Fruit fly (Drosophila melanogaster) whole organism, prepupa: Measurements from ENCODE around the gene Gr93d.

Experiments used
- Blimp-1 ChIP-seq: fragments of 200-800 bp; sonication (Bioruptor generic); optimal IDR thresholded peaks from 3 replicates; lab custom pipeline; 2017; ENCODE audit warnings: missing biosample characterization, missing genetic modification characterization, mild to moderate bottlenecking, moderate library complexity, missing genetic modification reagents
- CG10631 ChIP-seq: fragments of 200-800 bp; sonication (Bioruptor generic); optimal IDR thresholded peaks from 2 replicates; lab custom pipeline; 2016; ENCODE audit warnings: missing biosample characterization, missing genetic modification characterization
- CG10669 ChIP-seq: fragments of 200-800 bp; sonication (Bioruptor generic); optimal IDR thresholded peaks from 3 replicates; lab custom pipeline; 2018; ENCODE audit warnings: missing biosample characterization, mild to moderate bottlenecking, missing genetic modification characterization, moderate library complexity
- CG11294 ChIP-seq: fragments of 200-800 bp; sonication (Bioruptor generic); IDR thresholded peaks from 2 replicates; pipeline ENCODE4 v1.3.6; 2022; ENCODE audit warnings: missing biosample characterization, missing genetic modification characterization
- CG11762 ChIP-seq: fragments of 200-800 bp; sonication (Bioruptor generic); optimal IDR thresholded peaks from 3 replicates; lab custom pipeline; 2016; ENCODE audit warnings: missing biosample characterization, missing genetic modification characterization; ENCODE audit not compliant: insufficient read depth
- CG11902 ChIP-seq: fragments of 200-800 bp; sonication (Bioruptor generic); optimal IDR thresholded peaks from 3 replicates; lab custom pipeline; 2016; ENCODE audit warnings: missing biosample characterization, missing genetic modification characterization
- CG15336 ChIP-seq: fragments of 200-800 bp; sonication (Bioruptor generic); IDR thresholded peaks from 2 replicates; pipeline ENCODE4 v1.3.6; 2022; ENCODE audit warnings: missing biosample characterization, missing genetic modification characterization
- CG1621 ChIP-seq: fragments of 200-800 bp; sonication (Bioruptor generic); optimal IDR thresholded peaks from 3 replicates; lab custom pipeline; 2018; ENCODE audit warnings: missing biosample characterization, mild to moderate bottlenecking, missing genetic modification characterization
- CG16779 ChIP-seq: fragments of 200-800 bp; sonication (Bioruptor generic); optimal IDR thresholded peaks from 3 replicates; lab custom pipeline; 2017; ENCODE audit warnings: missing biosample characterization, mild to moderate bottlenecking, missing genetic modification characterization
- CG3032 ChIP-seq: fragments of 200-800 bp; optimal IDR thresholded peaks from 2 replicates; lab custom pipeline; 2019; ENCODE audit warnings: missing biosample characterization, mild to moderate bottlenecking, missing genetic modification characterization, moderate library complexity
- CG31627 ChIP-seq: fragments of 200-800 bp; sonication (Bioruptor generic); optimal IDR thresholded peaks from 3 replicates; lab custom pipeline; 2016; ENCODE audit warnings: missing biosample characterization, missing genetic modification characterization
- CG32006 ChIP-seq: fragments of 200-800 bp; sonication (Bioruptor generic); optimal IDR thresholded peaks from 3 replicates; lab custom pipeline; 2017; ENCODE audit warnings: missing biosample characterization, mild to moderate bottlenecking, missing genetic modification characterization
- CG34406 ChIP-seq: fragments of 200-800 bp; sonication (Bioruptor generic); optimal IDR thresholded peaks from 3 replicates; lab custom pipeline; 2016; ENCODE audit warnings: missing biosample characterization, missing genetic modification characterization
- CG3919 ChIP-seq: fragments of 200-800 bp; sonication (Bioruptor generic); optimal IDR thresholded peaks from 3 replicates; lab custom pipeline; 2016; ENCODE audit warnings: missing biosample characterization, missing genetic modification characterization
- CG4318 ChIP-seq: fragments of 200-800 bp; sonication (Bioruptor generic); optimal IDR thresholded peaks from 3 replicates; lab custom pipeline; 2017; ENCODE audit warnings: missing biosample characterization, mild to moderate bottlenecking, missing genetic modification characterization
- CG6163 ChIP-seq: fragments of 200-800 bp; sonication (Bioruptor generic); IDR thresholded peaks from 3 replicates; pipeline ENCODE4 v1.3.6; 2022; ENCODE audit warnings: missing biosample characterization, missing genetic modification characterization
- CG6276 ChIP-seq: fragments of 200-800 bp; sonication (Bioruptor generic); optimal IDR thresholded peaks from 2 replicates; lab custom pipeline; 2017; ENCODE audit warnings: missing biosample characterization, mild to moderate bottlenecking, missing genetic modification characterization
- CG6792 ChIP-seq: fragments of 200-800 bp; sonication (Bioruptor generic); optimal IDR thresholded peaks from 3 replicates; lab custom pipeline; 2016; ENCODE audit warnings: missing biosample characterization, missing genetic modification characterization
- CG7368 ChIP-seq: fragments of 200-800 bp; sonication (Bioruptor generic); optimal IDR thresholded peaks from 3 replicates; lab custom pipeline; 2016; ENCODE audit warnings: missing biosample characterization, missing genetic modification characterization
- CG8632 ChIP-seq: fragments of 200-800 bp; sonication (Bioruptor generic); optimal IDR thresholded peaks from 3 replicates; lab custom pipeline; 2016; ENCODE audit warnings: missing biosample characterization, missing genetic modification characterization
- CG9139 ChIP-seq: fragments of 200-800 bp; sonication (Bioruptor generic); optimal IDR thresholded peaks from 3 replicates; lab custom pipeline; 2017; ENCODE audit warnings: missing biosample characterization, mild to moderate bottlenecking, missing genetic modification characterization
- Eip75B ChIP-seq: fragments of 200-800 bp; sonication (Bioruptor generic); optimal IDR thresholded peaks from 3 replicates; lab custom pipeline; 2016; ENCODE audit warnings: missing biosample characterization, missing genetic modification characterization
- Eip78C ChIP-seq: fragments of 200-800 bp; sonication (Bioruptor generic); peaks from one replicate; lab custom pipeline; 2016; ENCODE audit warnings: missing biosample characterization, missing genetic modification characterization
- Eip93F ChIP-seq: fragments of 200-800 bp; sonication (Bioruptor generic); optimal IDR thresholded peaks from 2 replicates; lab custom pipeline; 2016; ENCODE audit warnings: missing biosample characterization, mild to moderate bottlenecking, missing genetic modification characterization
- Gug ChIP-seq: fragments of 200-800 bp; sonication (Bioruptor generic); IDR thresholded peaks from 2 replicates; pipeline ENCODE4 v1.3.6; 2022; ENCODE audit warnings: missing biosample characterization, missing genetic modification characterization
- Hr38 ChIP-seq: sonication (Bioruptor generic); optimal IDR thresholded peaks from 2 replicates; lab custom pipeline; 2016; ENCODE audit warnings: missing biosample characterization, missing genetic modification characterization
- Hr4 ChIP-seq: fragments of 200-800 bp; sonication (Bioruptor generic); optimal IDR thresholded peaks from 3 replicates; lab custom pipeline; 2016; ENCODE audit warnings: missing biosample characterization, missing genetic modification characterization
- Lpt ChIP-seq: fragments of 200-800 bp; sonication (Bioruptor generic); optimal IDR thresholded peaks from 3 replicates; lab custom pipeline; 2016; ENCODE audit warnings: missing biosample characterization, missing genetic modification characterization
- Met ChIP-seq: fragments of 200-800 bp; sonication (Bioruptor generic); optimal IDR thresholded peaks from 3 replicates; lab custom pipeline; 2016; ENCODE audit warnings: missing biosample characterization, missing genetic modification characterization
- OdsH ChIP-seq: fragments of 200-800 bp; sonication (Bioruptor generic); optimal IDR thresholded peaks from 3 replicates; lab custom pipeline; 2016; ENCODE audit warnings: missing biosample characterization, missing genetic modification characterization
- Smox ChIP-seq: fragments of 200-800 bp; sonication (Bioruptor generic); optimal IDR thresholded peaks from 3 replicates; lab custom pipeline; 2016; ENCODE audit warnings: missing biosample characterization, missing genetic modification characterization
- Sox102F ChIP-seq: fragments of 200-800 bp; sonication (Bioruptor generic); optimal IDR thresholded peaks from 2 replicates; lab custom pipeline; 2016; ENCODE audit warnings: missing biosample characterization, mild to moderate bottlenecking, missing genetic modification characterization
- Sox14 ChIP-seq: fragments of 200-800 bp; sonication (Bioruptor generic); optimal IDR thresholded peaks from 3 replicates; lab custom pipeline; 2016; ENCODE audit warnings: missing biosample characterization, missing genetic modification characterization
- Sox15 ChIP-seq: fragments of 200-800 bp; sonication (Bioruptor generic); optimal IDR thresholded peaks from 3 replicates; lab custom pipeline; 2016; ENCODE audit warnings: missing biosample characterization, missing genetic modification characterization
- acj6 ChIP-seq: fragments of 200-800 bp; sonication (Bioruptor generic); optimal IDR thresholded peaks from 3 replicates; lab custom pipeline; 2016; ENCODE audit warnings: missing biosample characterization, missing genetic modification characterization
- cyc ChIP-seq: fragments of 200-800 bp; sonication (Bioruptor generic); optimal IDR thresholded peaks from 3 replicates; lab custom pipeline; 2016; ENCODE audit warnings: missing biosample characterization, missing genetic modification characterization
- dac ChIP-seq: fragments of 200-800 bp; sonication (Bioruptor generic); optimal IDR thresholded peaks from 2 replicates; lab custom pipeline; 2017; ENCODE audit warnings: missing biosample characterization, mild to moderate bottlenecking, missing genetic modification characterization
- dsx ChIP-seq: fragments of 200-800 bp; optimal IDR thresholded peaks from 3 replicates; lab custom pipeline; 2019; ENCODE audit warnings: missing biosample characterization, mild to moderate bottlenecking, missing genetic modification characterization, moderate library complexity; ENCODE audit not compliant: poor library complexity, severe bottlenecking
- eg ChIP-seq: fragments of 200-800 bp; sonication (Bioruptor generic); IDR thresholded peaks from 3 replicates; pipeline ENCODE4 v1.3.6; 2022; ENCODE audit warnings: missing biosample characterization, missing genetic modification characterization
- fd59A ChIP-seq: fragments of 200-800 bp; sonication (Bioruptor generic); optimal IDR thresholded peaks from 2 replicates; lab custom pipeline; 2017; ENCODE audit warnings: missing biosample characterization, mild to moderate bottlenecking, missing genetic modification characterization, missing genetic modification reagents
- fd85E ChIP-seq: fragments of 200-800 bp; sonication (Bioruptor generic); optimal IDR thresholded peaks from 3 replicates; lab custom pipeline; 2016; ENCODE audit warnings: missing biosample characterization, missing genetic modification characterization
- fkh ChIP-seq: fragments of 200-800 bp; sonication (Bioruptor generic); optimal IDR thresholded peaks from 3 replicates; lab custom pipeline; 2017; ENCODE audit warnings: missing biosample characterization, mild to moderate bottlenecking, missing genetic modification characterization, moderate library complexity
- lz ChIP-seq: fragments of 200-800 bp; sonication (Bioruptor generic); optimal IDR thresholded peaks from 3 replicates; lab custom pipeline; 2016; ENCODE audit warnings: missing biosample characterization, missing genetic modification characterization
- net ChIP-seq: fragments of 200-800 bp; sonication (Bioruptor generic); optimal IDR thresholded peaks from 3 replicates; lab custom pipeline; 2016; ENCODE audit warnings: missing biosample characterization, missing genetic modification characterization
- pdm3 ChIP-seq: fragments of 200-800 bp; sonication (Bioruptor generic); optimal IDR thresholded peaks from 3 replicates; lab custom pipeline; 2016; ENCODE audit warnings: missing biosample characterization, missing genetic modification characterization
- salr ChIP-seq, 2 experiments: fragments of 200-800 bp; sonication (Bioruptor generic); optimal IDR thresholded peaks; 3 replicates each; lab custom pipeline; 2016 to 2018; ENCODE audit warnings: missing biosample characterization in 2 of 2, missing genetic modification characterization in 2 of 2, mild to moderate bottlenecking in 1 of 2
- spab ChIP-seq: fragments of 200-800 bp; sonication (Bioruptor generic); optimal IDR thresholded peaks from 2 replicates; lab custom pipeline; 2017; ENCODE audit warnings: missing biosample characterization, mild to moderate bottlenecking, missing genetic modification characterization, missing genetic modification reagents
- ss ChIP-seq, 2 experiments: fragments of 200-800 bp; sonication (Bioruptor generic); optimal IDR thresholded peaks; 2 replicates in 1 of 2; 3 replicates in 1 of 2; lab custom pipeline; 2017 to 2018; ENCODE audit warnings: mild to moderate bottlenecking in 2 of 2, missing biosample characterization in 2 of 2, missing genetic modification characterization in 2 of 2, moderate library complexity in 1 of 2
- svp ChIP-seq: fragments of 200-800 bp; sonication (Bioruptor generic); peaks from one replicate; lab custom pipeline; 2016; ENCODE audit warnings: missing biosample characterization, missing genetic modification characterization
- topi ChIP-seq: fragments of 200-800 bp; sonication (Bioruptor generic); optimal IDR thresholded peaks from 3 replicates; lab custom pipeline; 2016; ENCODE audit warnings: missing biosample characterization, missing genetic modification characterization
- vri ChIP-seq: fragments of 200-800 bp; sonication (Bioruptor generic); optimal IDR thresholded peaks from 3 replicates; lab custom pipeline; 2016; ENCODE audit warnings: missing biosample characterization, mild to moderate bottlenecking, missing genetic modification characterization

Gene Gr93d

DNA sequence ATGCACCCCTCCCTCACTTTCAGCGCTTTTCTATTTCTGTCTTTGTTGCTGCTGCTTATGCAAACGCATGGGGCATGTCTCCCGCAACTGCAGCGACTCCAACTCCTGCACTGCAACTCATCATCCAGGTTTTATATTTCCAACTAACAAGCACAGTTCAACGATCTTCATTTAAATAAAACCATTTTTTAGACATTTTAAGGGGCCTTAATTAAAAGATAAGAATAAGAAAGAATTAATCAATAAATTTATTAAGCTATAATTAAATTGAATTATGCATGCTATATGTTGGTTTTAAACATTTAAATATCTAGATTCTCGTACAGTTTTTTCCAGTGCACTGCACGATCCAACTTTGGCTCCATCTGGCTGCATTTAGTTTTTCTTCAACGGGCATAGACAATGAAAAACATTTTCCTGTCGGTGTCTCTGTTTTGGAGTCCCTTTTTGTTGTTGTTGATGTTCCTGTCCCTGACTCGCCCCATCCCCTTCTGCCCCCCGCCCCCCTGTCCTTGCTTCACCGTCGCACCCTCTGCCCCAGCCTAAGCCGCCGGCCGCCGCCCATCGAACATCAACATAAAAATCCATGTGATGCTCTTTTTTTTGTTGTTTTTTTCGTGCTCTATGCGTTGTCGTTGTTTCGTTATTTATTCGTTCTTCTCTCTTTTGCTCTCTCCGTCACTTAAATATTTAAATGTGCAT is 17.5 kb downstream of the Gr93d start:
- TF ChIP-seq fd59A (GFP tag; lab: Kevin White, UChicago) (peak; percentile 69), CG6276 (GFP tag; lab: Kevin White, UChicago) (peak; percentile 82), spab (peak; percentile 73), CG15336 (GFP tag; lab: Robert Waterston, UW) (peak; percentile 96), OdsH (GFP tag; lab: Kevin White, UChicago) (peak; percentile 81), fd85E (GFP tag; lab: Kevin White, UChicago) (no peak), CG6792 (GFP tag; lab: Kevin White, UChicago) (peak; percentile 64), CG3919 (peak; percentile 75), Gug (GFP tag; lab: Robert Waterston, UW) (peak; percentile 80), CG11762 (peak; percentile 75), Sox14 (peak; percentile 52), cyc (GFP tag; lab: Kevin White, UChicago) (peak; percentile 13), Sox102F (GFP tag; lab: Kevin White, UChicago) (no peak), fkh (GFP tag; lab: Kevin White, UChicago) (no peak), CG11902 (GFP tag; lab: Kevin White, UChicago) (no peak), topi (GFP tag; lab: Kevin White, UChicago) (peak; percentile 1), Eip93F (GFP tag; lab: Kevin White, UChicago) (no peak), CG4318 (peak; percentile 90), CG6163 (peak; percentile 82), CG32006 (GFP tag; lab: Kevin White, UChicago) (peak; percentile 93), pdm3 (GFP tag; lab: Kevin White, UChicago) (peak; percentile 67), dac (peak; percentile 78), CG1621 (tag; lab: Kevin White, UChicago) (peak; percentile 60), CG9139 (GFP tag; lab: Kevin White, UChicago) (peak; percentile 64), Blimp-1 (GFP tag; lab: Kevin White, UChicago) (no peak), CG10669 (GFP tag; lab: Kevin White, UChicago) (peak; percentile 65), CG10631 (GFP tag; lab: Kevin White, UChicago) (peak; percentile 88), salr (GFP tag; optimal IDR thresholded peaks at IDR 0.05; lab: Kevin White, UChicago) (peak; percentile 22 to 77), dsx (peak; percentile 73), CG7368 (GFP tag; lab: Kevin White, UChicago) (peak; percentile 58), CG34406 (GFP tag; lab: Kevin White, UChicago) (peak; percentile 57), Met (GFP tag; lab: Kevin White, UChicago) (peak; percentile 18), acj6 (GFP tag; lab: Kevin White, UChicago) (peak; percentile 77), svp (GFP tag; lab: Kevin White, UChicago) (peak; percentile 50), Sox15 (no peak), vri (no peak), Hr4 (GFP tag; lab: Kevin White, UChicago) (peak; percentile 89), Hr38 (GFP tag; lab: Kevin White, UChicago) (no peak), Lpt (GFP tag; lab: Kevin White, UChicago) (peak; percentile 84), Smox (no peak), CG31627 (no peak), CG11294 (GFP tag; lab: Robert Waterston, UW) (peak; percentile 54; the same call in 1 of the 2 replicates), net (GFP tag; lab: Kevin White, UChicago) (peak; percentile 84), CG16779 (peak; percentile 52), Eip75B (GFP tag; lab: Kevin White, UChicago) (peak; percentile 64), CG3032 (tag; lab: Kevin White, UChicago) (peak; percentile 83), eg (GFP tag; lab: Robert Waterston, UW) (peak; percentile 76), CG8632 (GFP tag; lab: Kevin White, UChicago) (peak; percentile 40), ss (GFP tag; optimal IDR thresholded peaks at IDR 0.05; lab: Kevin White, UChicago) (peak; percentile 54 to 59), lz (peak; percentile 0), Eip78C (GFP tag; lab: Kevin White, UChicago) (peak; percentile 92)
